Worm (Caenorhabditis elegans) whole organism, young adult: ENCODE results near the gene T13G4.4.

Experiments
- B0261.1 ChIP-seq: sonication (generic microtip); optimal IDR thresholded peaks from 2 replicates; lab custom pipeline; 2016; ENCODE audit warnings: mild to moderate bottlenecking, missing genetic modification characterization, moderate library complexity, missing compliant biosample characterization
- D2030.7 ChIP-seq: fragments of 200-800 bp; sonication (Bioruptor generic); IDR thresholded peaks from 2 replicates; pipeline ENCODE4 v1.3.6; 2022; ENCODE audit warnings: missing genetic modification reagents, missing genetic modification characterization, missing compliant biosample characterization
- F23B12.7 ChIP-seq: sonication (generic microtip); optimal IDR thresholded peaks from 2 replicates; lab custom pipeline; 2017; ENCODE audit warnings: missing genetic modification characterization, mild to moderate bottlenecking, missing compliant biosample characterization, antibody characterized with exemption, moderate library complexity; ENCODE audit not compliant: insufficient read depth
- T07F8.4 ChIP-seq: sonication (generic microtip); optimal IDR thresholded peaks from 2 replicates; lab custom pipeline; 2016; ENCODE audit warnings: mild to moderate bottlenecking, missing genetic modification characterization, moderate library complexity, missing compliant biosample characterization
- Y79H2A.3 ChIP-seq: fragments of 200-800 bp; sonication (Bioruptor generic); conservative IDR thresholded peaks from 2 replicates; pipeline ENCODE4 v1.3.6; 2022; ENCODE audit warnings: missing genetic modification reagents, missing genetic modification characterization, missing compliant biosample characterization
- aptf-2 ChIP-seq: fragments of 200-800 bp; sonication (Bioruptor generic); conservative IDR thresholded peaks from 2 replicates; pipeline ENCODE4 v1.3.6; 2022; ENCODE audit warnings: missing genetic modification reagents, missing genetic modification characterization, missing compliant biosample characterization
- attf-5 ChIP-seq: fragments of 200-800 bp; sonication (Bioruptor generic); optimal IDR thresholded peaks from 2 replicates; lab custom pipeline; 2018; ENCODE audit warnings: mild to moderate bottlenecking, missing genetic modification characterization, missing compliant biosample characterization
- bed-2 ChIP-seq: fragments of 200-800 bp; sonication (Bioruptor generic); IDR thresholded peaks from 2 replicates; pipeline ENCODE4 v1.3.6; 2022; ENCODE audit warnings: missing genetic modification reagents, missing genetic modification characterization, missing compliant biosample characterization
- ceh-100 ChIP-seq: fragments of 200-800 bp; sonication (Bioruptor generic); IDR thresholded peaks from 2 replicates; pipeline ENCODE4 v1.3.6; 2022; ENCODE audit warnings: missing genetic modification reagents, missing genetic modification characterization, missing compliant biosample characterization
- ceh-27 ChIP-seq: fragments of 200-800 bp; sonication (Bioruptor generic); optimal IDR thresholded peaks from 2 replicates; lab custom pipeline; 2018; ENCODE audit warnings: mild to moderate bottlenecking, missing genetic modification characterization, moderate library complexity, missing compliant biosample characterization
- ceh-58 ChIP-seq: fragments of 200-800 bp; sonication (Bioruptor generic); IDR thresholded peaks from 2 replicates; pipeline ENCODE4 v1.3.6; 2022; ENCODE audit warnings: missing genetic modification characterization, missing compliant biosample characterization
- die-1 ChIP-seq: sonication (generic microtip); optimal IDR thresholded peaks from 2 replicates; lab custom pipeline; 2016; ENCODE audit warnings: missing genotype, mild to moderate bottlenecking, missing genetic modification characterization, missing compliant biosample characterization
- efl-1 ChIP-seq: fragments of 150-350 bp; optimal IDR thresholded peaks from 2 replicates; lab custom pipeline; 2014; ENCODE audit warnings: missing biosample characterization, missing genetic modification reagents, missing genetic modification characterization
- egrh-3 ChIP-seq: fragments of 200-800 bp; sonication (Bioruptor generic); IDR thresholded peaks from 2 replicates; pipeline ENCODE4 v1.3.6; 2022; ENCODE audit warnings: missing genetic modification reagents, missing genetic modification characterization, missing compliant biosample characterization
- him-1 ChIP-seq: sonication (generic microtip); optimal IDR thresholded peaks from 2 replicates; lab custom pipeline; 2016; ENCODE audit warnings: missing genotype, missing genetic modification reagents, missing genetic modification characterization, missing compliant biosample characterization
- hlh-12 ChIP-seq: sonication (generic microtip); optimal IDR thresholded peaks from 2 replicates; lab custom pipeline; 2016; ENCODE audit warnings: missing genetic modification characterization, missing compliant biosample characterization
- hlh-26 ChIP-seq: fragments of 200-800 bp; sonication (Bioruptor generic); conservative IDR thresholded peaks from 2 replicates; pipeline ENCODE4 v1.3.6; 2022; ENCODE audit warnings: missing genetic modification reagents, missing genetic modification characterization, missing compliant biosample characterization
- hrde-1 ChIP-seq: sonication (generic microtip); optimal IDR thresholded peaks from 2 replicates; lab custom pipeline; 2016; ENCODE audit warnings: missing genetic modification characterization, mild to moderate bottlenecking, missing compliant biosample characterization, moderate library complexity, missing genotype, missing genetic modification reagents, borderline replicate concordance
- let-607 ChIP-seq, 2 experiments: fragments of 200-800 bp in 1 of 2; sonication (Bioruptor generic) in 1 of 2; sonication (generic microtip) in 1 of 2; optimal IDR thresholded peaks; 2 replicates each; lab custom pipeline; 2016 to 2018; ENCODE audit warnings: mild to moderate bottlenecking in 2 of 2, missing compliant biosample characterization in 2 of 2, missing genetic modification characterization in 2 of 2, moderate library complexity in 2 of 2, missing genotype in 1 of 2
- lin-26 ChIP-seq: fragments of 200-800 bp; sonication (Bioruptor generic); IDR thresholded peaks from 2 replicates; pipeline ENCODE4 v1.3.6; 2022; ENCODE audit warnings: missing genetic modification reagents, missing genetic modification characterization, missing compliant biosample characterization
- lir-1 ChIP-seq: fragments of 200-800 bp; sonication (Bioruptor generic); conservative IDR thresholded peaks from 2 replicates; pipeline ENCODE4 v1.3.6; 2022; ENCODE audit warnings: missing genetic modification reagents, missing genetic modification characterization, missing compliant biosample characterization
- madf-3 ChIP-seq: fragments of 200-800 bp; sonication (Bioruptor generic); IDR thresholded peaks from 2 replicates; pipeline ENCODE4 v1.3.6; 2022; ENCODE audit warnings: missing genetic modification reagents, missing genetic modification characterization, missing compliant biosample characterization
- madf-6 ChIP-seq: fragments of 200-800 bp; sonication (Bioruptor generic); IDR thresholded peaks from 2 replicates; pipeline ENCODE4 v1.3.6; 2022; ENCODE audit warnings: missing genetic modification reagents, missing genetic modification characterization, missing compliant biosample characterization
- nfya-2 ChIP-seq: fragments of 200-800 bp; sonication (Bioruptor generic); IDR thresholded peaks from 2 replicates; pipeline ENCODE4 v1.3.6; 2022; ENCODE audit warnings: missing genetic modification reagents, missing genetic modification characterization, missing compliant biosample characterization
- pbrm-1 ChIP-seq: fragments of 200-800 bp; sonication (Bioruptor generic); IDR thresholded peaks from 2 replicates; pipeline ENCODE4 v1.3.6; 2022; ENCODE audit warnings: missing genetic modification reagents, missing genetic modification characterization, missing compliant biosample characterization
- pha-4 ChIP-seq: fragments of 150-350 bp; sonication (generic microtip); optimal IDR thresholded peaks from 2 replicates; lab custom pipeline; 2014; ENCODE audit warnings: missing biosample characterization, missing genetic modification reagents, missing genetic modification characterization
- rec-8 ChIP-seq, 2 experiments: sonication (generic microtip); optimal IDR thresholded peaks; 2 replicates each; lab custom pipeline; 2016; ENCODE audit warnings: mild to moderate bottlenecking in 2 of 2, missing genetic modification characterization in 2 of 2, missing genetic modification reagents in 2 of 2, missing genotype in 2 of 2, missing biosample characterization in 1 of 2, missing compliant biosample characterization in 1 of 2, moderate library complexity in 1 of 2
- repo-1 ChIP-seq: sonication (generic microtip); optimal IDR thresholded peaks from 2 replicates; lab custom pipeline; 2017; ENCODE audit warnings: mild to moderate bottlenecking, missing genetic modification characterization, missing compliant biosample characterization
- rpc-1 ChIP-seq, 2 experiments: fragments of 150-350 bp in 1 of 2; sonication (generic microtip) in 1 of 2; optimal IDR thresholded peaks; 2 replicates each; lab custom pipeline; 2014 to 2018; ENCODE audit warnings: missing biosample characterization in 1 of 2, missing genetic modification characterization in 1 of 2, missing genetic modification reagents in 1 of 2, missing genotype in 1 of 2
- sdz-38 ChIP-seq: sonication (generic microtip); optimal IDR thresholded peaks from 2 replicates; lab custom pipeline; 2016; ENCODE audit warnings: missing genotype, missing genetic modification characterization, missing compliant biosample characterization
- snpc-3.4 ChIP-seq: sonication (generic microtip); optimal IDR thresholded peaks from 2 replicates; lab custom pipeline; 2017; ENCODE audit warnings: missing genetic modification characterization, mild to moderate bottlenecking, missing compliant biosample characterization, antibody characterized with exemption, moderate library complexity, missing genotype, missing genetic modification reagents
- tbp1 ChIP-seq: fragments of 200-800 bp; sonication (Bioruptor generic); optimal IDR thresholded peaks from 2 replicates; lab custom pipeline; 2018; ENCODE audit warnings: mild to moderate bottlenecking, missing genetic modification characterization, missing compliant biosample characterization
- unc-62 ChIP-seq: fragments of 150-350 bp; optimal IDR thresholded peaks from 2 replicates; lab custom pipeline; 2014; ENCODE audit warnings: missing biosample characterization, missing genetic modification reagents, missing genetic modification characterization
- zfh-2 ChIP-seq: fragments of 200-800 bp; sonication (Bioruptor generic); conservative IDR thresholded peaks from 2 replicates; pipeline ENCODE4 v1.3.6; 2022; ENCODE audit warnings: missing genetic modification reagents, missing genetic modification characterization, missing compliant biosample characterization
- ztf-18 ChIP-seq: sonication (generic microtip); optimal IDR thresholded peaks from 2 replicates; lab custom pipeline; 2016; ENCODE audit warnings: missing genotype, mild to moderate bottlenecking, missing genetic modification characterization, missing compliant biosample characterization
- ztf-22 ChIP-seq: fragments of 200-800 bp; sonication (Bioruptor generic); optimal IDR thresholded peaks from 2 replicates; lab custom pipeline; 2018; ENCODE audit warnings: mild to moderate bottlenecking, missing genetic modification characterization, moderate library complexity, missing compliant biosample characterization
- ztf-26 ChIP-seq: sonication (generic microtip); optimal IDR thresholded peaks from 2 replicates; lab custom pipeline; 2017; ENCODE audit warnings: missing genetic modification characterization, missing compliant biosample characterization

Gene T13G4.4

ce11 chrX:1216833-1217232 lies 25.4 kb upstream of the T13G4.4 start:
- TF ChIP-seq snpc-3.4 (no peak), pha-4 (tag; lab: Kevin White, UChicago) (no peak), hlh-12 (tag; lab: Kevin White, UChicago) (no peak), let-607 (tag; optimal IDR thresholded peaks at IDR 0.05; lab: Kevin White, UChicago) (no peak), madf-6 (GFP tag; lab: Robert Waterston, UW) (no peak), ceh-58 (GFP tag; lab: Robert Waterston, UW) (no peak), hrde-1 (tag; lab: Kevin White, UChicago) (no peak), lir-1 (no peak), efl-1 (GFP tag; lab: Kevin White, UChicago) (no peak), attf-5 (GFP tag; lab: Kevin White, UChicago) (no peak), hlh-26 (GFP tag; lab: Robert Waterston, UW) (no peak), aptf-2 (no peak), ztf-26 (tag; lab: Kevin White, UChicago) (no peak)

ce11 chrX:1213136-1213535 lies 21.7 kb upstream of the T13G4.4 start:
- TF ChIP-seq ztf-18 (tag; lab: Kevin White, UChicago) (no peak), lir-1 (no peak), ceh-27 (GFP tag; lab: Kevin White, UChicago) (no peak), zfh-2 (GFP tag; lab: Robert Waterston, UW) (peak; percentile 81), unc-62 (no peak), hlh-26 (GFP tag; lab: Robert Waterston, UW) (no peak), ztf-22 (GFP tag; lab: Kevin White, UChicago) (no peak), egrh-3 (GFP tag; lab: Robert Waterston, UW) (peak; percentile 34; the same call in 1 of the 2 replicates), madf-3 (GFP tag; lab: Robert Waterston, UW) (peak; percentile 14; the same call in 1 of the 2 replicates), sdz-38 (tag; lab: Kevin White, UChicago) (no peak), snpc-3.4 (no peak), nfya-2 (GFP tag; lab: Robert Waterston, UW) (no peak)

ce11 chrX:1209096-1209495 lies 17.6 kb upstream of the T13G4.4 start, which contains the start of gene C46H3.1:
Gene C46H3.1 (plus strand): TSS chrX:1209396.
- TF ChIP-seq pbrm-1 (GFP tag; lab: Robert Waterston, UW) (no peak), T07F8.4 (tag; lab: Kevin White, UChicago) (no peak), ztf-22 (GFP tag; lab: Kevin White, UChicago) (no peak), ceh-100 (GFP tag; lab: Robert Waterston, UW) (no peak), repo-1 (tag; lab: Kevin White, UChicago) (no peak), bed-2 (GFP tag; lab: Robert Waterston, UW) (no peak)
- TF ChIP-seq, all 124 proteins: peak for 0

- TF ChIP-seq let-607 (tag; optimal IDR thresholded peaks at IDR 0.05; lab: Kevin White, UChicago) (peak in 1 of 2 experiments; percentile 3), rpc-1 (optimal IDR thresholded peaks at IDR 0.05; lab: Kevin White, UChicago) (peak; percentile 82), rpc-1 (tag; optimal IDR thresholded peaks at IDR 0.05; lab: Kevin White, UChicago) (peak; percentile 93), D2030.7 (peak; percentile 54), tbp1 (GFP tag; lab: Kevin White, UChicago) (peak; percentile 79), die-1 (tag; lab: Kevin White, UChicago) (peak; percentile 47), Y79H2A.3 (GFP tag; lab: Robert Waterston, UW) (no peak), him-1 (tag; lab: Kevin White, UChicago) (peak; percentile 4), F23B12.7 (no peak), B0261.1 (tag; lab: Kevin White, UChicago) (peak; percentile 51), ztf-18 (tag; lab: Kevin White, UChicago) (peak; percentile 23), lin-26 (GFP tag; lab: Robert Waterston, UW) (0 out of 2 replicates have a peak, but pooled peaks have one; percentile 35), rec-8 (tag; optimal IDR thresholded peaks at IDR 0.05; lab: Kevin White, UChicago) (no peak)
Observed at ce11 chrX:1207915-1208314, 16.4 kb upstream of the T13G4.4 start.
